Worm (Caenorhabditis elegans) whole organism, midembryonic: ENCODE results near the gene F48G7.7.

Source experiments
- T22C8.4 ChIP-seq: fragments of 200-800 bp; sonication (Bioruptor generic); IDR thresholded peaks from 2 replicates; pipeline ENCODE4 v1.3.6; 2022; ENCODE audit warnings: missing genetic modification characterization, missing compliant biosample characterization
- cog-1 ChIP-seq: sonication (generic microtip); optimal IDR thresholded peaks from 2 replicates; lab custom pipeline; 2016; ENCODE audit warnings: missing genetic modification characterization, missing compliant biosample characterization
- flt-1 ChIP-seq: fragments of 200-800 bp; sonication (Bioruptor generic); IDR thresholded peaks from 2 replicates; pipeline ENCODE4 v1.3.6; 2022; ENCODE audit warnings: missing genetic modification characterization, missing compliant biosample characterization
- klf-2 ChIP-seq: fragments of 200-800 bp; sonication (Bioruptor generic); conservative IDR thresholded peaks from 2 replicates; pipeline ENCODE4 v1.3.6; 2022; ENCODE audit warnings: missing genetic modification reagents, missing genetic modification characterization, missing compliant biosample characterization
- med-1 ChIP-seq: sonication (generic microtip); optimal IDR thresholded peaks from 2 replicates; lab custom pipeline; 2017; ENCODE audit warnings: missing genetic modification characterization, mild to moderate bottlenecking, missing compliant biosample characterization, antibody characterized with exemption, missing genetic modification reagents; ENCODE audit not compliant: insufficient read depth
- ref-1 ChIP-seq: fragments of 200-800 bp; sonication (Bioruptor generic); conservative IDR thresholded peaks from 2 replicates; pipeline ENCODE4 v1.3.6; 2022; ENCODE audit warnings: missing genetic modification reagents, missing genetic modification characterization, missing compliant biosample characterization
- tab-1 ChIP-seq: fragments of 200-800 bp; sonication (Bioruptor generic); IDR thresholded peaks from 2 replicates; pipeline ENCODE4 v1.3.6; 2022; ENCODE audit warnings: missing genetic modification characterization, missing compliant biosample characterization
- ztf-23 ChIP-seq: fragments of 200-800 bp; sonication (Bioruptor generic); IDR thresholded peaks from 2 replicates; pipeline ENCODE4 v1.3.6; 2022; ENCODE audit warnings: missing genetic modification reagents, missing genetic modification characterization, missing compliant biosample characterization
- ztf-29 ChIP-seq: fragments of 200-800 bp; sonication (Bioruptor generic); IDR thresholded peaks from 2 replicates; pipeline ENCODE4 v1.3.6; 2022; ENCODE audit warnings: missing genetic modification reagents, missing genetic modification characterization, missing compliant biosample characterization

Gene F48G7.7

DNA sequence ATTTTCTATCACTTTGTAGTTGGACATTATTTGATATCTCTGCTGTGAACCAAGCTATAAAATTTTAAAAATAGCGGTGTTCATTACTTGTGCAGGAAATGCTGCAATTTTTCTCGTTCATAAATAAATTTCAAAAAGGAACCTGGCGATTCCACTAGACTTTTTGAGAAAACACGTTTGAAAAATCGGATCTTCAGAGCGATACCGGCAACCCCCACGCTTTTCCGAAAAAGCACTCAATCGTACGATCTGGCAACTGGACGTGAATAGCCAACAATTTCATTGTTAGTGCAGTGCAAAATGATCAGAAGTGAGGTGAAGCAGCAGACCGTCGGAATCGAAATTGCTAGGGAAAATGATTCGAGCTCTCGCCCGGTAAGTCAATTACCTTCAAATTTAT lies 44.6 kb downstream of the F48G7.7 start, which contains the start of gene nstp-7:
nstp-7 (plus strand) TSS at position 301 of the 400 bp plus-strand sequence.
- no peak for TF ChIP-seq klf-2 (GFP tag; lab: Robert Waterston, UW)
- TF ChIP-seq ztf-23 (GFP tag; lab: Robert Waterston, UW), result no peak
- no peak for TF ChIP-seq cog-1
- TF ChIP-seq flt-1, result no peak

DNA sequence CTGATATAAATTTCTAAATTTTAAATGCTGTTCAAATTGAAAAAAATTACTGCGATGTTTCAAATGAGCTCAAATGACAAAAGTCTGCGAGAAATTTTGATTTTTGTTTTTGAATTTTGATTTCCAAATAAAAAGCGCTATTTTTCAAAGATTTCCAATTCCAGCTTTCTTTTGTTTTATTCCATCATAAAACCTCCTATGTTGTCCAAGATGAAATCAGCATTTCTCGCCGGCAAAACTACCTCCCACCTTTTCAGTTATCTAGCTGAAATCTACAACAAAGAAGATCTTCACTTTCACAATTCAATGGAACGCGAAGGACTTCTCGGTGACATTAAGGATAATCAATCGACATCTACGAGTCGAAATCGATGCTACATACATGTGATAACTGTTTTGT lies 47.2 kb downstream of the F48G7.7 start, which contains the start of gene K06H6.4:
K06H6.4 (plus strand) TSS at position 301 of the 400 bp plus-strand sequence.
- no peak for TF ChIP-seq klf-2 (GFP tag; lab: Robert Waterston, UW)
- no peak for TF ChIP-seq ref-1 (GFP tag; lab: Robert Waterston, UW)
- no peak for TF ChIP-seq cog-1
- TF ChIP-seq tab-1 (GFP tag; lab: Robert Waterston, UW), result no peak
- no peak for TF ChIP-seq flt-1
- no peak for TF ChIP-seq ztf-29 (GFP tag; lab: Robert Waterston, UW)
- TF ChIP-seq med-1, result no peak
- no peak for TF ChIP-seq T22C8.4 (GFP tag; lab: Robert Waterston, UW)

DNA sequence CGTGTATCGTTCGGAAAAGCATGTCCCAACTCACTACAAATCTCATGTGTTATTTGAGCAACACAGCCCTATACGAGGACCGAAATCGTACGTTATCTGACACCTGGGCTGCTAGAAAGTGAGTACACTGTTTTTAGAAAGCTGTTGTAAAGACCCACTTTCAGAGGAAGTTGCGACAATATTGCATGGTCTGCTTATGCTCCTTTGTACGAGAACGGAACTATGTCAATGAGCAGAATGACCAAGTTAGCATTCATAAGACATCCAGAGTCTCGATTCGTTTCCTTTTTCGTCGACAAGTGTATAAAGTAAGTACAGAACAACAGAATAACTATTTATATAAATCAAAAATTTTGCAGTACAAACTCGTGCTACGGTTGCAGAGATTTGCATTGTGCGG lies 49.3 kb downstream of the F48G7.7 start:
- no peak for TF ChIP-seq ref-1 (GFP tag; lab: Robert Waterston, UW)
- TF ChIP-seq med-1, result no peak
- no peak for TF ChIP-seq flt-1
- TF ChIP-seq cog-1, result no peak
- TF ChIP-seq klf-2 (GFP tag; lab: Robert Waterston, UW), result no peak
- no peak for TF ChIP-seq tab-1 (GFP tag; lab: Robert Waterston, UW)
- TF ChIP-seq ztf-23 (GFP tag; lab: Robert Waterston, UW), result no peak
- no peak for TF ChIP-seq T22C8.4 (GFP tag; lab: Robert Waterston, UW)
- TF ChIP-seq ztf-29 (GFP tag; lab: Robert Waterston, UW), result no peak

DNA sequence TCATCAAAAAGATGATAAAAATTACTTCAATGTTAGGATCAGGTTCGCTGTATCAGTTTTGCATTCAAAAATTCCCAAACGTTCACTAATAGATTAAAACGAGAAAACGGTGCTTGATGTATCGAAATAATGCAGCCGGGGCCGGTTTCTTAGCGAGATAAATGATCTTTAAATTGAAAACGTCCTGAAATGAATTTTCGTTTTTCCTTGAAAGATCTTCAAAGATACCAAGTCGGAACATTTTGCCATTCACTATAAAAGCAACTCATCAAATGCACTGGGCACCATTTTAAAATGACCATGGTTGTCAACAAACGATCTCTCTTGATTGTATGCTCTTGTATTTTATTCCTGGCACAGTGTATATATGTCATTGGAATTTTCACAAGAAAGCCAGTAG lies 50.2 kb downstream of the F48G7.7 start, which contains the start of gene K06H6.5:
K06H6.5 (plus strand) TSS at position 301 of the 400 bp plus-strand sequence.
- TF ChIP-seq cog-1 (no peak), ref-1 (GFP tag; lab: Robert Waterston, UW) (no peak), med-1 (no peak), ztf-29 (GFP tag; lab: Robert Waterston, UW) (no peak), ztf-23 (GFP tag; lab: Robert Waterston, UW) (no peak), tab-1 (GFP tag; lab: Robert Waterston, UW) (no peak), flt-1 (no peak), klf-2 (GFP tag; lab: Robert Waterston, UW) (no peak), T22C8.4 (GFP tag; lab: Robert Waterston, UW) (no peak)
